Worm (Caenorhabditis elegans) whole organism, L3 larva: ENCODE results near the gene T25D10.1.

Source experiments
- R02D3.7 ChIP-seq: fragments of 150-350 bp; optimal IDR thresholded peaks from 2 replicates; lab custom pipeline; 2014; ENCODE audit warnings: missing biosample characterization, missing genetic modification characterization
- ZK546.5 ChIP-seq: sonication (generic microtip); optimal IDR thresholded peaks from 2 replicates; lab custom pipeline; 2017; ENCODE audit warnings: missing biosample characterization, missing genetic modification characterization
- aly-2 ChIP-seq: fragments of 150-350 bp; optimal IDR thresholded peaks from 2 replicates; lab custom pipeline; 2014; ENCODE audit warnings: missing biosample characterization, missing genetic modification characterization
- ama-1 ChIP-seq: fragments of 150-350 bp; optimal IDR thresholded peaks from 2 replicates; lab custom pipeline; 2018
- ceh-16 ChIP-seq: sonication (generic microtip); optimal IDR thresholded peaks from 2 replicates; lab custom pipeline; 2017; ENCODE audit warnings: missing biosample characterization, missing genetic modification characterization
- ceh-28 ChIP-seq: fragments of 150-350 bp; optimal IDR thresholded peaks from 2 replicates; lab custom pipeline; 2014; ENCODE audit warnings: missing biosample characterization, missing genetic modification reagents, missing genetic modification characterization
- ceh-82 ChIP-seq: fragments of 150-350 bp; optimal IDR thresholded peaks from 2 replicates; lab custom pipeline; 2014; ENCODE audit warnings: missing biosample characterization, missing genetic modification characterization
- ceh-9 ChIP-seq: sonication (generic microtip); optimal IDR thresholded peaks from 2 replicates; lab custom pipeline; 2018; ENCODE audit warnings: missing biosample characterization, missing genetic modification characterization
- daf-12 ChIP-seq: fragments of 150-350 bp; optimal IDR thresholded peaks from 2 replicates; lab custom pipeline; 2014; ENCODE audit warnings: missing biosample characterization, missing genetic modification reagents, missing genetic modification characterization
- egl-27 ChIP-seq: sonication (generic microtip); optimal IDR thresholded peaks from 4 replicates; lab custom pipeline; 2017; ENCODE audit warnings: missing biosample characterization, missing genetic modification reagents, missing genetic modification characterization
- egl-5 ChIP-seq: fragments of 150-350 bp; optimal IDR thresholded peaks from 2 replicates; lab custom pipeline; 2017; ENCODE audit warnings: missing biosample characterization, missing genetic modification reagents, missing genetic modification characterization, inconsistent platforms
- elt-1 ChIP-seq: fragments of 150-350 bp; optimal IDR thresholded peaks from 2 replicates; lab custom pipeline; 2014; ENCODE audit warnings: missing biosample characterization, missing genetic modification characterization
- elt-2 ChIP-seq: sonication (generic microtip); optimal IDR thresholded peaks from 2 replicates; lab custom pipeline; 2016; ENCODE audit warnings: missing genetic modification reagents, mild to moderate bottlenecking, missing genetic modification characterization, missing compliant biosample characterization
- elt-3 ChIP-seq, 3 experiments: fragments of 150-350 bp in 1 of 3; sonication (generic microtip) in 2 of 3; optimal IDR thresholded peaks; 2 replicates in 2 of 3; 4 replicates in 1 of 3; lab custom pipeline; 2014 to 2017; ENCODE audit warnings: missing biosample characterization in 3 of 3, missing genetic modification characterization in 3 of 3
- eor-1 ChIP-seq, 2 experiments: fragments of 150-350 bp; optimal IDR thresholded peaks; 2 replicates each; lab custom pipeline; 2014 to 2018; ENCODE audit warnings: missing biosample characterization in 2 of 2, missing genetic modification characterization in 2 of 2
- fkh-10 ChIP-seq: sonication (generic microtip); optimal IDR thresholded peaks from 2 replicates; lab custom pipeline; 2017; ENCODE audit warnings: missing biosample characterization, missing genetic modification reagents, missing genetic modification characterization
- fkh-2 ChIP-seq: fragments of 150-350 bp; optimal IDR thresholded peaks from 2 replicates; lab custom pipeline; 2014; ENCODE audit warnings: missing biosample characterization, missing genetic modification reagents, missing genetic modification characterization
- fos-1 ChIP-seq: fragments of 150-350 bp; optimal IDR thresholded peaks from 2 replicates; lab custom pipeline; 2014; ENCODE audit warnings: missing biosample characterization, missing genetic modification characterization
- hmg-11 ChIP-seq: sonication (generic microtip); optimal IDR thresholded peaks from 2 replicates; lab custom pipeline; 2016; ENCODE audit warnings: missing genetic modification characterization, missing compliant biosample characterization
- jun-1 ChIP-seq: fragments of 150-350 bp; optimal IDR thresholded peaks from 2 replicates; lab custom pipeline; 2014; ENCODE audit warnings: missing biosample characterization, missing genetic modification reagents, missing genetic modification characterization
- lin-15B ChIP-seq: fragments of 150-350 bp; optimal IDR thresholded peaks from 2 replicates; lab custom pipeline; 2014; ENCODE audit warnings: missing biosample characterization, missing genetic modification characterization
- lin-39 ChIP-seq: fragments of 150-350 bp; optimal IDR thresholded peaks from 2 replicates; lab custom pipeline; 2018; ENCODE audit warnings: missing biosample characterization, missing genetic modification reagents, missing genetic modification characterization
- lsy-12 ChIP-seq: sonication (generic microtip); optimal IDR thresholded peaks from 2 replicates; lab custom pipeline; 2016; ENCODE audit warnings: mild to moderate bottlenecking, missing genetic modification characterization, missing compliant biosample characterization
- mdl-1 ChIP-seq: fragments of 150-350 bp; optimal IDR thresholded peaks from 2 replicates; lab custom pipeline; 2014; ENCODE audit warnings: missing biosample characterization, missing genetic modification characterization
- mml-1 ChIP-seq: fragments of 150-350 bp; sonication (generic microtip); optimal IDR thresholded peaks from 3 replicates; lab custom pipeline; 2014; ENCODE audit warnings: missing biosample characterization, missing genetic modification characterization
- nfya-1 ChIP-seq: sonication (generic microtip); optimal IDR thresholded peaks from 2 replicates; lab custom pipeline; 2017; ENCODE audit warnings: missing genetic modification characterization, mild to moderate bottlenecking, missing compliant biosample characterization, antibody characterized with exemption, moderate library complexity; ENCODE audit not compliant: insufficient read depth
- nhr-11 ChIP-seq: fragments of 150-350 bp; optimal IDR thresholded peaks from 2 replicates; lab custom pipeline; 2014; ENCODE audit warnings: missing biosample characterization, missing genetic modification characterization
- nhr-12 ChIP-seq: fragments of 150-350 bp; optimal IDR thresholded peaks from 2 replicates; lab custom pipeline; 2014; ENCODE audit warnings: missing biosample characterization, missing genetic modification characterization
- nhr-23 ChIP-seq: fragments of 150-350 bp; optimal IDR thresholded peaks from 2 replicates; lab custom pipeline; 2014; ENCODE audit warnings: missing biosample characterization, missing genetic modification reagents, missing genetic modification characterization
- nhr-237 ChIP-seq: fragments of 150-350 bp; optimal IDR thresholded peaks from 2 replicates; lab custom pipeline; 2014; ENCODE audit warnings: missing biosample characterization, missing genetic modification characterization
- nhr-25 ChIP-seq: sonication (generic microtip); optimal IDR thresholded peaks from 2 replicates; lab custom pipeline; 2017; ENCODE audit warnings: missing biosample characterization, missing genetic modification characterization
- nhr-28 ChIP-seq: fragments of 150-350 bp; optimal IDR thresholded peaks from 2 replicates; lab custom pipeline; 2014; ENCODE audit warnings: missing biosample characterization, missing genetic modification characterization
- nhr-43 ChIP-seq: sonication (generic microtip); optimal IDR thresholded peaks from 2 replicates; lab custom pipeline; 2016; ENCODE audit warnings: mild to moderate bottlenecking, missing genetic modification characterization, missing compliant biosample characterization; ENCODE audit not compliant: poor library complexity, severe bottlenecking
- nhr-67 ChIP-seq: fragments of 150-350 bp; optimal IDR thresholded peaks from 2 replicates; lab custom pipeline; 2014; ENCODE audit warnings: missing biosample characterization, missing genetic modification characterization
- nhr-76 ChIP-seq: fragments of 150-350 bp; sonication (generic microtip); optimal IDR thresholded peaks from 5 replicates; lab custom pipeline; 2014; ENCODE audit warnings: missing biosample characterization, missing genetic modification characterization
- nhr-77 ChIP-seq: fragments of 150-350 bp; optimal IDR thresholded peaks from 2 replicates; lab custom pipeline; 2014; ENCODE audit warnings: missing biosample characterization, missing genetic modification characterization
- pha-4 ChIP-seq: fragments of 150-350 bp; optimal IDR thresholded peaks from 2 replicates; lab custom pipeline; 2014; ENCODE audit warnings: missing biosample characterization, missing genetic modification reagents, missing genetic modification characterization
- pqm-1 ChIP-seq: fragments of 150-350 bp; optimal IDR thresholded peaks from 2 replicates; lab custom pipeline; 2017; ENCODE audit warnings: missing biosample characterization, missing genetic modification characterization, inconsistent platforms
- sea-2 ChIP-seq: fragments of 150-350 bp; sonication (generic microtip); optimal IDR thresholded peaks from 4 replicates; lab custom pipeline; 2014; ENCODE audit warnings: missing biosample characterization, missing genetic modification reagents, missing genetic modification characterization
- skn-1 ChIP-seq: fragments of 150-350 bp; optimal IDR thresholded peaks from 2 replicates; lab custom pipeline; 2014; ENCODE audit warnings: missing biosample characterization, missing genetic modification characterization
- snpc-4 ChIP-seq: fragments of 150-350 bp; optimal IDR thresholded peaks from 2 replicates; lab custom pipeline; 2014; ENCODE audit warnings: missing biosample characterization, missing genetic modification characterization
- tbx-2 ChIP-seq: sonication (generic microtip); optimal IDR thresholded peaks from 2 replicates; lab custom pipeline; 2016; ENCODE audit warnings: mild to moderate bottlenecking, missing genetic modification characterization, missing compliant biosample characterization
- unc-39 ChIP-seq: sonication (generic microtip); optimal IDR thresholded peaks from 4 replicates; lab custom pipeline; 2017; ENCODE audit warnings: missing biosample characterization, missing genetic modification characterization
- unc-62 ChIP-seq: fragments of 150-350 bp; sonication (generic microtip); optimal IDR thresholded peaks from 4 replicates; lab custom pipeline; 2014; ENCODE audit warnings: missing biosample characterization, missing genetic modification reagents, missing genetic modification characterization
- zag-1 ChIP-seq: fragments of 150-350 bp; optimal IDR thresholded peaks from 2 replicates; lab custom pipeline; 2014; ENCODE audit warnings: missing biosample characterization, missing genetic modification characterization
- ztf-11 ChIP-seq: fragments of 150-350 bp; optimal IDR thresholded peaks from 2 replicates; lab custom pipeline; 2014; ENCODE audit warnings: missing biosample characterization, missing genetic modification characterization
- ztf-4 ChIP-seq: fragments of 150-350 bp; optimal IDR thresholded peaks from 2 replicates; lab custom pipeline; 2014; ENCODE audit warnings: missing biosample characterization, missing genetic modification characterization

T25D10.1 gene

DNA sequence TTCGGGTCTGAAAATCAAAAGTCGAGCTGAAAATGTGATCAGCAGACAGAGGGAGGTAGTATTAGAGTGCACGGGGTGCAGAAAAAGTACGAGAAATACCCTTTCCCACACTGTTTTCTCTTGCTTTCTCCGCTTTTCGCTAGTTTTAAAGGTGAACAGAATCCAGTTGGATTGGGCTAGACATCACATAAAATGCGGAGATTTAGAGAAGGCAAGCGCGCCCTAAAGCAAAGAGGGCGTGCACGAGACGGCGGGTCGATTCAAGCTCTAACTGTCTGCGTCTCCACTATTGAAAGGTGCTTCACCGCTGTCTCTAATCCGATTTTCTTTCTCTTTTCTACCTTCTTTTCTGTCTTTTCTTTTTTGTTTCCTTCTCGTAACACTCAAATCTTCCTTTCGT lies 33.1 kb upstream of the T25D10.1 start:
- TF ChIP-seq nhr-237 (tag; lab: Kevin White, UChicago) (no peak), mdl-1 (tag; lab: Kevin White, UChicago) (peak; percentile 85), nhr-11 (tag; lab: Kevin White, UChicago) (peak; percentile 5), lin-39 (tag; lab: Kevin White, UChicago) (peak; percentile 83), nhr-76 (no peak), egl-5 (peak; percentile 35), nfya-1 (tag; lab: Kevin White, UChicago) (peak; percentile 89), unc-39 (tag; lab: Kevin White, UChicago) (no peak), hmg-11 (tag; lab: Kevin White, UChicago) (peak; percentile 89), fos-1 (no peak), nhr-77 (tag; lab: Kevin White, UChicago) (no peak), lin-15B (tag; lab: Kevin White, UChicago) (peak; percentile 93), egl-27 (tag; lab: Kevin White, UChicago) (peak; percentile 14), sea-2 (GFP tag; lab: Kevin White, UChicago) (no peak), nhr-23 (tag; lab: Kevin White, UChicago) (peak; percentile 82), tbx-2 (tag; lab: Kevin White, UChicago) (peak; percentile 32), fkh-2 (tag; lab: Kevin White, UChicago) (no peak), pqm-1 (tag; lab: Kevin White, UChicago) (peak; percentile 70), mml-1 (tag; lab: Kevin White, UChicago) (no peak), aly-2 (tag; lab: Kevin White, UChicago) (no peak), elt-3 (tag; optimal IDR thresholded peaks at IDR 0.05; lab: Kevin White, UChicago) (no peak), zag-1 (tag; lab: Kevin White, UChicago) (no peak), daf-12 (tag; lab: Kevin White, UChicago) (no peak), nhr-12 (tag; lab: Kevin White, UChicago) (no peak), nhr-43 (peak; percentile 67), R02D3.7 (tag; lab: Kevin White, UChicago) (peak; percentile 53), ama-1 (lab: Kevin White, UChicago) (no peak), ztf-11 (no peak), lsy-12 (tag; lab: Kevin White, UChicago) (peak; percentile 52), nhr-28 (tag; lab: Kevin White, UChicago) (no peak), ztf-4 (tag; lab: Kevin White, UChicago) (no peak), ceh-9 (tag; lab: Kevin White, UChicago) (no peak), ZK546.5 (tag; lab: Kevin White, UChicago) (no peak), pha-4 (tag; lab: Kevin White, UChicago) (peak; percentile 83), elt-1 (tag; lab: Kevin White, UChicago) (no peak), snpc-4 (peak; percentile 64), ceh-28 (tag; lab: Kevin White, UChicago) (peak; percentile 83), fkh-10 (GFP tag; lab: Kevin White, UChicago) (peak; percentile 25), ceh-82 (tag; lab: Kevin White, UChicago) (peak; percentile 39), nhr-67 (tag; lab: Kevin White, UChicago) (no peak), nhr-25 (tag; lab: Kevin White, UChicago) (peak; percentile 92), ceh-16 (tag; lab: Kevin White, UChicago) (no peak), unc-62 (no peak), eor-1 (tag; optimal IDR thresholded peaks at IDR 0.05; lab: Kevin White, UChicago) (no peak), elt-2 (tag; lab: Kevin White, UChicago) (peak; percentile 70), skn-1 (tag; lab: Kevin White, UChicago) (peak; percentile 4), jun-1 (tag; lab: Kevin White, UChicago) (peak; percentile 51)
